Fruit fly (Drosophila melanogaster) whole organism, embryonic: ENCODE results near the gene Aatf.
A peak's percentile ranks its signal among the peaks of the same experiment; 100 is the strongest.

ENCODE experiments used
- Asciz ChIP-seq: fragments of 200-800 bp; sonication (Bioruptor generic); optimal IDR thresholded peaks from 2 replicates; lab custom pipeline; 2017; ENCODE audit warnings: missing biosample characterization, mild to moderate bottlenecking, missing genetic modification characterization, missing genetic modification reagents
- B-H2 ChIP-seq: fragments of 200-800 bp; sonication (Bioruptor generic); optimal IDR thresholded peaks from 2 replicates; lab custom pipeline; 2018; ENCODE audit warnings: missing biosample characterization, mild to moderate bottlenecking, missing genetic modification characterization
- Bgb ChIP-seq: fragments of 200-800 bp; sonication (Bioruptor generic); IDR thresholded peaks from 2 replicates; pipeline ENCODE4 v1.3.6; 2022; ENCODE audit warnings: missing biosample characterization, missing genetic modification characterization; ENCODE audit not compliant: partially characterized antibody
- C15 ChIP-seq: fragments of 200-800 bp; sonication (Bioruptor generic); IDR thresholded peaks from 3 replicates; pipeline ENCODE4 v1.3.6; 2022; ENCODE audit warnings: missing biosample characterization, missing genetic modification characterization
- CG12391 ChIP-seq: fragments of 200-800 bp; sonication (Bioruptor generic); optimal IDR thresholded peaks from 3 replicates; lab custom pipeline; 2018; ENCODE audit warnings: missing biosample characterization, mild to moderate bottlenecking, missing genetic modification characterization, moderate library complexity
- CG12659 ChIP-seq: fragments of 200-800 bp; sonication (Bioruptor generic); optimal IDR thresholded peaks from 3 replicates; lab custom pipeline; 2017; ENCODE audit warnings: mild to moderate bottlenecking, missing biosample characterization, missing genetic modification reagents, missing genetic modification characterization
- CG13424 ChIP-seq: fragments of 200-800 bp; sonication (Bioruptor generic); optimal IDR thresholded peaks from 2 replicates; lab custom pipeline; 2019; ENCODE audit warnings: missing biosample characterization, mild to moderate bottlenecking, missing genetic modification characterization, moderate library complexity
- CG13775 ChIP-seq: fragments of 200-800 bp; sonication (Bioruptor generic); optimal IDR thresholded peaks from 3 replicates; lab custom pipeline; 2017; ENCODE audit warnings: missing biosample characterization, mild to moderate bottlenecking, missing genetic modification characterization
- CG16813 ChIP-seq: fragments of 200-800 bp; sonication (Bioruptor generic); IDR thresholded peaks from 3 replicates; pipeline ENCODE4 v1.3.6; 2022; ENCODE audit warnings: missing biosample characterization, missing genetic modification characterization; ENCODE audit not compliant: partially characterized antibody
- CG18262 ChIP-seq: fragments of 200-800 bp; optimal IDR thresholded peaks from 3 replicates; lab custom pipeline; 2019; ENCODE audit warnings: missing biosample characterization, mild to moderate bottlenecking, missing genetic modification characterization, moderate library complexity
- CG18764 ChIP-seq: fragments of 200-800 bp; sonication (Bioruptor generic); optimal IDR thresholded peaks from 3 replicates; lab custom pipeline; 2016; ENCODE audit warnings: missing biosample characterization, missing genetic modification characterization
- CG4360 ChIP-seq: fragments of 200-800 bp; sonication (Bioruptor generic); IDR thresholded peaks from 2 replicates; pipeline ENCODE4 v1.3.6; 2022; ENCODE audit warnings: missing biosample characterization, missing genetic modification characterization
- CG4707 ChIP-seq: fragments of 200-800 bp; sonication (Bioruptor generic); optimal IDR thresholded peaks from 2 replicates; lab custom pipeline; 2018; ENCODE audit warnings: missing biosample characterization, mild to moderate bottlenecking, missing genetic modification characterization, moderate library complexity
- CG7271 ChIP-seq: fragments of 200-800 bp; sonication (Bioruptor generic); optimal IDR thresholded peaks from 2 replicates; lab custom pipeline; 2018; ENCODE audit warnings: missing biosample characterization, mild to moderate bottlenecking, missing genetic modification characterization, moderate library complexity
- CG8290 ChIP-seq, 3 experiments: fragments of 200-800 bp; sonication (Bioruptor generic); optimal IDR thresholded peaks; 2 replicates each; lab custom pipeline; 2016 to 2019; ENCODE audit warnings: missing biosample characterization in 3 of 3, missing genetic modification characterization in 3 of 3, mild to moderate bottlenecking in 2 of 3, moderate library complexity in 1 of 3
- CG9932 ChIP-seq: fragments of 200-800 bp; sonication (Bioruptor generic); IDR thresholded peaks from 2 replicates; pipeline ENCODE4 v1.3.6; 2022; ENCODE audit warnings: missing biosample characterization, missing genetic modification characterization
- Dref ChIP-seq: fragments of 200-800 bp; sonication (Bioruptor generic); IDR thresholded peaks from 2 replicates; pipeline ENCODE4 v1.3.6; 2022; ENCODE audit warnings: missing biosample characterization, missing genetic modification characterization
- Ets65A ChIP-seq: fragments of 200-800 bp; sonication (Bioruptor generic); peaks from one replicate; lab custom pipeline; 2016; ENCODE audit warnings: missing biosample characterization, missing genetic modification characterization
- Fer1 ChIP-seq: fragments of 200-800 bp; sonication (Bioruptor generic); optimal IDR thresholded peaks from 2 replicates; lab custom pipeline; 2017; ENCODE audit warnings: missing biosample characterization, mild to moderate bottlenecking, missing genetic modification characterization
- Gug ChIP-seq: fragments of 200-800 bp; sonication (Bioruptor generic); IDR thresholded peaks from 4 replicates; pipeline ENCODE4 v1.3.6; 2022; ENCODE audit warnings: missing biosample characterization, missing genetic modification characterization
- H15 ChIP-seq: fragments of 200-800 bp; sonication (Bioruptor generic); IDR thresholded peaks from 3 replicates; pipeline ENCODE4 v1.3.6; 2022; ENCODE audit warnings: missing biosample characterization, missing genetic modification characterization
- HHEX ChIP-seq: fragments of 200-800 bp; sonication (Bioruptor generic); optimal IDR thresholded peaks from 3 replicates; lab custom pipeline; 2017; ENCODE audit warnings: missing biosample characterization, mild to moderate bottlenecking, missing genetic modification characterization, missing genetic modification reagents
- Jarid2 ChIP-seq: fragments of 200-800 bp; sonication (Bioruptor generic); optimal IDR thresholded peaks from 3 replicates; lab custom pipeline; 2017; ENCODE audit warnings: mild to moderate bottlenecking, missing biosample characterization, missing genetic modification reagents, missing genetic modification characterization
- Mes4 ChIP-seq: fragments of 200-800 bp; sonication (Bioruptor generic); optimal IDR thresholded peaks from 2 replicates; lab custom pipeline; 2016; ENCODE audit warnings: missing biosample characterization, missing genetic modification characterization
- NFAT ChIP-seq: fragments of 200-800 bp; sonication (Bioruptor generic); IDR thresholded peaks from 2 replicates; pipeline ENCODE4 v1.3.6; 2022; ENCODE audit warnings: missing biosample characterization, missing genetic modification characterization
- NfI ChIP-seq: fragments of 200-800 bp; sonication (Bioruptor generic); optimal IDR thresholded peaks from 3 replicates; lab custom pipeline; 2018; ENCODE audit warnings: missing biosample characterization, mild to moderate bottlenecking, missing genetic modification characterization, moderate library complexity
- Pdp1 ChIP-seq, 2 experiments: fragments of 200-800 bp; sonication (Bioruptor generic); optimal IDR thresholded peaks; 3 replicates each; lab custom pipeline; 2016; ENCODE audit warnings: missing biosample characterization in 2 of 2, missing genetic modification characterization in 2 of 2, mild to moderate bottlenecking in 1 of 2, moderate library complexity in 1 of 2
- Poxn ChIP-seq: fragments of 200-800 bp; sonication (Bioruptor generic); IDR thresholded peaks from 2 replicates; pipeline ENCODE4 v1.3.6; 2022; ENCODE audit warnings: missing biosample characterization, missing genetic modification characterization
- Rfx ChIP-seq: fragments of 200-800 bp; sonication (Bioruptor generic); IDR thresholded peaks from 2 replicates; pipeline ENCODE4 v1.3.6; 2022; ENCODE audit warnings: missing biosample characterization, missing genetic modification characterization
- Sox102F ChIP-seq: fragments of 200-800 bp; sonication (Bioruptor generic); optimal IDR thresholded peaks from 2 replicates; lab custom pipeline; 2018; ENCODE audit warnings: missing biosample characterization, mild to moderate bottlenecking, missing genetic modification characterization, moderate library complexity
- Sry-δ ChIP-seq: fragments of 200-800 bp; sonication (Bioruptor generic); optimal IDR thresholded peaks from 2 replicates; lab custom pipeline; 2016; ENCODE audit warnings: missing biosample characterization, missing genetic modification characterization
- Stat92E ChIP-seq, 3 experiments: fragments of >200 bp in 2 of 3; fragments of 200-800 bp in 1 of 3; sonication (Bioruptor generic) in 1 of 3; optimal IDR thresholded peaks; 2 replicates each; lab custom pipeline; 2017 to 2019; ENCODE audit warnings: missing biosample characterization in 3 of 3, missing genetic modification characterization in 3 of 3, mild to moderate bottlenecking in 1 of 3, moderate library complexity in 1 of 3
- YL-1 ChIP-seq: fragments of 200-800 bp; sonication (Bioruptor generic); optimal IDR thresholded peaks from 3 replicates; lab custom pipeline; 2017; ENCODE audit warnings: missing biosample characterization, mild to moderate bottlenecking, missing genetic modification characterization
- az2 ChIP-seq: fragments of 200-800 bp; sonication (Bioruptor generic); optimal IDR thresholded peaks from 3 replicates; lab custom pipeline; 2016; ENCODE audit warnings: missing biosample characterization, missing genetic modification characterization
- br ChIP-seq: fragments of >200 bp; optimal IDR thresholded peaks from 2 replicates; lab custom pipeline; 2017
- caup ChIP-seq: fragments of 200-800 bp; sonication (Bioruptor generic); optimal IDR thresholded peaks from 3 replicates; lab custom pipeline; 2017; ENCODE audit warnings: missing biosample characterization, mild to moderate bottlenecking, missing genetic modification characterization, moderate library complexity; ENCODE audit not compliant: severe bottlenecking
- cwo ChIP-seq: fragments of 200-800 bp; sonication (Bioruptor generic); optimal IDR thresholded peaks from 3 replicates; lab custom pipeline; 2017; ENCODE audit warnings: missing biosample characterization, missing genetic modification characterization, mild to moderate bottlenecking, moderate library complexity, missing genetic modification reagents
- emc ChIP-seq: fragments of 200-800 bp; sonication (Bioruptor generic); optimal IDR thresholded peaks from 2 replicates; lab custom pipeline; 2016; ENCODE audit warnings: missing biosample characterization, missing genetic modification characterization
- fu2 ChIP-seq: fragments of 200-800 bp; sonication (Bioruptor generic); optimal IDR thresholded peaks from 2 replicates; lab custom pipeline; 2016; ENCODE audit warnings: missing biosample characterization, missing genetic modification characterization
- gcm ChIP-seq: fragments of 200-800 bp; sonication (Bioruptor generic); optimal IDR thresholded peaks from 2 replicates; lab custom pipeline; 2019; ENCODE audit warnings: missing biosample characterization, mild to moderate bottlenecking, missing genetic modification characterization, moderate library complexity
- gcm2 ChIP-seq: fragments of 200-800 bp; sonication (Bioruptor generic); optimal IDR thresholded peaks from 2 replicates; lab custom pipeline; 2016; ENCODE audit warnings: missing biosample characterization, missing genetic modification characterization
- lilli ChIP-seq: fragments of 200-800 bp; sonication (Bioruptor generic); optimal IDR thresholded peaks from 3 replicates; lab custom pipeline; 2016; ENCODE audit warnings: missing biosample characterization, missing genetic modification characterization
- mirr ChIP-seq: fragments of 200-800 bp; sonication (Bioruptor generic); optimal IDR thresholded peaks from 3 replicates; lab custom pipeline; 2018; ENCODE audit warnings: missing biosample characterization, mild to moderate bottlenecking, missing genetic modification characterization
- nerfin-1 ChIP-seq: fragments of 200-800 bp; sonication (Bioruptor generic); optimal IDR thresholded peaks from 3 replicates; lab custom pipeline; 2019; ENCODE audit warnings: missing biosample characterization, mild to moderate bottlenecking, missing genetic modification characterization, moderate library complexity
- pfk ChIP-seq: fragments of 200-800 bp; sonication (Bioruptor generic); optimal IDR thresholded peaks from 2 replicates; lab custom pipeline; 2018; ENCODE audit warnings: missing biosample characterization, mild to moderate bottlenecking, missing genetic modification characterization, moderate library complexity
- ranshi ChIP-seq: fragments of 200-800 bp; sonication (Bioruptor generic); IDR thresholded peaks from 2 replicates; pipeline ENCODE4 v1.3.6; 2022; ENCODE audit warnings: missing biosample characterization, missing genetic modification characterization
- sd ChIP-seq: fragments of 200-800 bp; sonication (Bioruptor generic); optimal IDR thresholded peaks from 3 replicates; lab custom pipeline; 2018; ENCODE audit warnings: missing biosample characterization, mild to moderate bottlenecking, missing genetic modification characterization, moderate library complexity
- wek ChIP-seq: fragments of 200-800 bp; sonication (Bioruptor generic); optimal IDR thresholded peaks from 3 replicates; lab custom pipeline; 2018; ENCODE audit warnings: missing biosample characterization, mild to moderate bottlenecking, missing genetic modification characterization, moderate library complexity

The Aatf gene

dm6 chr2L:6667719-6668325, 49.6 kb upstream of the Aatf start, which contains the start of gene Galt (continued):
- TF ChIP-seq gcm (GFP tag; lab: Kevin White, UChicago) (peak; percentile 54), CG16813 (GFP tag; lab: Robert Waterston, UW) (peak; percentile 82), az2 (GFP tag; lab: Kevin White, UChicago) (peak; percentile 18), cwo (GFP tag; lab: Kevin White, UChicago) (peak; percentile 38), Asciz (GFP tag; lab: Kevin White, UChicago) (peak; percentile 6), wek (peak; percentile 39), CG8290 (GFP tag; optimal IDR thresholded peaks at IDR 0.05; lab: Kevin White, UChicago) (no peak), CG8290 (tag; optimal IDR thresholded peaks at IDR 0.05; lab: Kevin White, UChicago) (peak in 1 of 2 experiments; percentile 33), mirr (peak; percentile 54), sd (peak; percentile 99), CG4707 (peak; percentile 2), gcm2 (GFP tag; lab: Kevin White, UChicago) (no peak), fu2 (GFP tag; lab: Kevin White, UChicago) (no peak), Poxn (GFP tag; lab: Robert Waterston, UW) (no peak), Mes4 (GFP tag; lab: Kevin White, UChicago) (no peak), CG13775 (peak; percentile 22), H15 (GFP tag; lab: Robert Waterston, UW) (no peak), HHEX (GFP tag; lab: Kevin White, UChicago) (peak; percentile 3), CG7271 (tag; lab: Kevin White, UChicago) (peak; percentile 35), lilli (GFP tag; lab: Kevin White, UChicago) (peak; percentile 42), B-H2 (GFP tag; lab: Kevin White, UChicago) (peak; percentile 44), nerfin-1 (tag; lab: Kevin White, UChicago) (peak; percentile 93), pfk (GFP tag; lab: Kevin White, UChicago) (peak; percentile 37), caup (GFP tag; lab: Kevin White, UChicago) (peak; percentile 48), CG12391 (tag; lab: Kevin White, UChicago) (peak; percentile 58), ranshi (GFP tag; lab: Robert Waterston, UW) (peak; percentile 35; the same call in 1 of the 2 replicates), NFAT (GFP tag; lab: Robert Waterston, UW) (peak; percentile 79; the same call in 1 of the 2 replicates), CG9932 (GFP tag; lab: Robert Waterston, UW) (peak; percentile 47), CG18764 (GFP tag; lab: Kevin White, UChicago) (no peak), YL-1 (GFP tag; lab: Kevin White, UChicago) (peak; percentile 35), Pdp1 (GFP tag; optimal IDR thresholded peaks at IDR 0.05; lab: Kevin White, UChicago) (peak in 1 of 2 experiments; percentile 25), CG4360 (GFP tag; lab: Robert Waterston, UW) (0 out of 2 replicates have a peak, but pooled peaks have one; percentile 16), emc (no peak), CG13424 (tag; lab: Kevin White, UChicago) (peak; percentile 46), CG18262 (tag; lab: Kevin White, UChicago) (peak; percentile 56), Stat92E (GFP tag; optimal IDR thresholded peaks at IDR 0.05; lab: Kevin White, UChicago) (no peak), Sry-δ (GFP tag; lab: Kevin White, UChicago) (peak; percentile 68), Dref (GFP tag; lab: Robert Waterston, UW) (peak; percentile 63), C15 (GFP tag; lab: Robert Waterston, UW) (no peak), Ets65A (peak; percentile 82), br (lab: Kevin White, UChicago) (no peak), Jarid2 (peak; percentile 18), Gug (GFP tag; lab: Robert Waterston, UW) (no peak), Rfx (GFP tag; lab: Robert Waterston, UW) (peak; percentile 61), Fer1 (GFP tag; lab: Kevin White, UChicago) (peak; percentile 68), NfI (GFP tag; lab: Kevin White, UChicago) (peak; percentile 20), Bgb (GFP tag; lab: Robert Waterston, UW) (peak; percentile 64; the same call in 1 of the 2 replicates), Sox102F (GFP tag; lab: Kevin White, UChicago) (peak; percentile 26), CG12659 (peak; percentile 46)
